Fruit fly (Drosophila melanogaster) ovary, adult (tissue): ENCODE measurements around the gene CG17168.

ENCODE experiments used
- CG17801 ChIP-seq: fragments of 200-800 bp; optimal IDR thresholded peaks from 2 replicates; lab custom pipeline; 2019; ENCODE audit warnings: missing biosample characterization, mild to moderate bottlenecking, missing genetic modification characterization, moderate library complexity; ENCODE audit not compliant: partially characterized antibody

Gene CG17168

dm6 chrX:23082407-23082905 lies at the start of gene CG17168, which contains the start of gene CG17163:
Gene CG17168 (plus strand): TSS chrX:23082738.
Gene CG17163 (minus strand): TSS chrX:23082709.
- no peak for TF ChIP-seq CG17801

dm6 chrX:23035766-23036165 lies 46.8 kb upstream of the CG17168 start, which contains the start of gene CG12061:
Gene CG12061 (plus strand): TSS chrX:23036066.
- TF ChIP-seq CG17801 = no peak

dm6 chrX:23067521-23068459 lies 14.7 kb upstream of the CG17168 start, which contains the start of gene CG17167:
Gene CG17167 (plus strand): TSS chrX:23068301.
- no peak for TF ChIP-seq CG17801

DNA sequence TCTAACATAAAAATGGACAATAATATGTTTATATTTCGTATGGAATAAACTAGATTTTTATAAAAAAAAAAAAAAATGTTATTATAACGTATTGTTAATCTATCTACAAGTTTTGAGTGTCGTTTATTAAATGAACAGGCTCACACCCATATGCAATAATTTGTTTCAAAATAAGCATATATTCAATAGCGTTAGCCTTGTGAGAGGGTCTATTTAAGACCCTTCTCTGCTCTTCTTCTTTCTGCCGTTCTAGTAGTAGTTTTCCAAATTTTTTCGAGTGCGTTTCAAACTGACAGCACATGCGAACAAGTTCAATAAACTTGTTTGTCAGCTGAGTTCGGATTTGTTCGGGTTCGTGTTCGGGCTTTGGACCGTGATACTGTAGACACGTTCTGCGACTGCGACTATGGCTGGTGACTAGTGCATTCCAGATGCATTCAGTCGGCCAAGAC lies 11.3 kb upstream of the CG17168 start:
- no peak for TF ChIP-seq CG17801

- TF ChIP-seq CG17801 = no peak
Measured at dm6 chrX:23073402-23073801, 9.1 kb upstream of the CG17168 start.

- TF ChIP-seq CG17801 = no peak
Measured at dm6 chrX:23084372-23084771, 1.8 kb downstream of the CG17168 start, which contains the start of gene CG17169. Gene CG17169 (plus strand): TSS chrX:23084672.

DNA sequence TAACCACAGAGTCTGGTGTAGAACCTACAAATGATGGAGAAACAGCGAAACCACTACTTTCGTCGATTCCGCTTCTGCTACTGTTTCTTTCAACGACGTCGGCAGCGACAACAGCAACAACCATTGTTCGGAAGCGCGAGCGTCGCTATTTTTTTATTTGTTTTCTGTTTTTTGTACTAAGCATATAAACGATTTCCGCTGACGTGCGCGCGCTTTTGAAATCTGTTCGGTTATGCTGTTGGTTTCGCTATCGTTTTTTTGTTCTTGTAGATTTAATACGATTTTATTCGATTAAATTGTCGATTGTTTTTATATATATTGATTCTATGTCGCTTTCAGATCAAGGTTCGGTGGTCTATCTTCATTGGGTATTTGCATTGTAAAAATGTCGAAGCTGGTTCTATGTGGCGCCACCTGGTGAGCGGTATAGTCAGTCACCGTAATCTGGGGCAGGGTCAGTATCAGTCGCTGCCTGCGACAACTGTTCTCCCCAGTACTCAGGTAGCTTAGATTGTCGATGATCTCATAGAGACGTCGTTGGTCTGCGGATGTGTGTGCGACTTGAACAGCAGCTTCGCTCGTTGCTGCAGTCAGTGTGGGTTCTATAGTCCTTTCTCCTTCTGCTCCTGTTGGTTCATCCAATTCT lies 6.7 kb downstream of the CG17168 start:
- TF ChIP-seq CG17801 = peak; percentile 42

DNA sequence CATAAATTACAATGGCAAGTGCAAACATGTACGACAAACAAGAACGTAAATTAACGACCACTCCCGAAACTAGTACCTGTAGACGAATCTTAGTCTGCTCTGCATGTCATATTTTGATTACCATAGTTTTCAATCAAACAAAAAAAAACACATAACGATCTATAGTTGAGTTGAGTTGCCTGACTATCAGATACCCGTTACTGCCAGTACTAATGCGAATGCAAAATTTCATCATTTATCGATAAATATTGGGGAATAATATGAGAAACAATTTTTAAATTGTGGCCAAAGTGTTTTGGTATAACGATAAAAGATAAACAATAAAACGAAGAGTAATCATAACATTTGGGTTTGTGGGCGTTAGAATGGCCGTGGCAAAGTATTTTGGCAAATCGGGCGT lies 7.9 kb downstream of the CG17168 start:
- no peak for TF ChIP-seq CG17801

DNA sequence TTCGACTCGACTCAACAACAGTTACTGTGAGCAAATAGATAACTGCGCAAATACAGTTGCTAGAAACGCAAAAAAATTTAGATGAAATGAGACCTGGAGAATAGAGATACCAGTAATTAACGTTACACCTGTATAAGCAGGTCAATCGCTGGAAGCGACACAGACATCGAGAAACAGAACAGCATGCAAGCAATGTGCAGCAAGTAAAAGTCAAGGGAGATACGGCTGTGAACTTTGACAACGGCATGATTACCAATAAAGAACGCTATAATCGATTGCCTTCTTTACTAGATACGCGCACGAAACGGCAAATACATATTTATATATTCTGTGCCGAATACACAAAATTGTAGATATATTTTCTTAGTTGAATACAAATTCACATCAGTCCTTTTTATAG lies 8.8 kb downstream of the CG17168 start:
- TF ChIP-seq CG17801 = no peak

DNA sequence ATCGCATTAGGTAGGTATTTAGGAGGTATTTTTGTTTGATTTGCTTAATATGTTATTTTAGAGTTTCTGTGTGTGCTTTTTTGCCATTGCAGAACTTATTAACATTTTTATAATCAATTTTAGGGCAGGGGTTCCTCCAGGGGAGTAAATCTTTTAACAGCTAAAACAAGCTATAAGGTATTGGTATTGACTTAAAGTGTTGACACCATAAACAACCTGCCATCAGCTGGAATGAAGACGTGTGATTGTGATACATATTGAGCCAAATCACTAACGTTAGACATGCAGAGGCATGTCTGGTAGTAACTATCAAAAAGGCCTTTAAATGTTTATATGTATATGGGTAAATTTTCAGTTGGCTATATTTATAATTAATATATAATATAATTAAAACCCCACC lies 9.3 kb downstream of the CG17168 start:
- TF ChIP-seq CG17801 = no peak

- no peak for TF ChIP-seq CG17801
Measured at dm6 chrX:23092531-23092930, 10.0 kb downstream of the CG17168 start, which contains the start of gene CG17159. Gene CG17159 (minus strand): TSS chrX:23092631.

DNA sequence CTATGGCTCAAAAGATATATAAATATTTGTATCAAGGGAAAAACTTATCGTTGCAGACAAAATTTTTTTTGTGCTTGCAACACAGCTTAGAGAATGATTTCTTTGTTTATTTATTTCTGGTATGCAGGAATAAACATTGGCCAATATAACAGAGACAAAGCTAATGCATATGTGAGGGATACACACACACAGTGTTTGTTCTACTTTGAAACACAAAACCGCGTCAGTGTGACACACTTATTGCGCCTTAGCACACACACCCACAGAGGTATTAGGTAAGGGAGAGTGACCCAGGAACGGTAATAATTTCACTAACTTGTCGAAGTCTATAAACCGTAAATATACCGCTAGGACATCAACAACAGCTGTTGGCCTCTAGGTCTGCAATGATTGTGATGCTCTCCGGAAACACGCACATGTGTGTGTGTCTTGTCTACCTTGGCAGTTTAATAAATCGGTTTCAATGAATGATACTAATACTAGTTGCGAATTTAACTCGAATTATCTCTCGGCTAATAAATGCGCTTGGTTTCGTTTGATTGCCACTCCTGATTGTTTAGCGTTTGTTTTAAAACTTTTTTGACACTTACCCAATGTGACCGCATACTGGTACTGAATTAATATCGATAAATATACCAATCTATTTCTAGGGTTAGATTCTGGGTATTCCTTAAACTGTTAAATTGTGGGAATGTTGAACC lies 13.7 kb downstream of the CG17168 start, which contains the start of gene CG17162:
CG17162 (minus strand) TSS at position 619 of the 701 bp plus-strand sequence.
- TF ChIP-seq CG17801 = no peak

DNA sequence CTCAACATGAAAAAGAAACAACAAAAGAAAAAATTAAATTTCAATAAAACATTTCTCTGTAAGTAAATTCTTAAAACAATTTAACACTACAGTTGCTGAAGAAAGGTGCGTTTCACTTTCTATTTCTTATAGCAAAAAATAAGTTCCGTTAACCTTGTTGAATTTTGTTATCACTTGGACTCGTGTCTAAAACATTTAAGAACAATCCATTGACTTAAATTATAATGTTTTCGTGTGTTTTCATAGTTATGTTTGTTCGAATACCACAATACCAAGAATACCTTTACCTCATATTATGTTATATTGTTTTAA lies 14.2 kb downstream of the CG17168 start:
- TF ChIP-seq CG17801 = no peak

DNA sequence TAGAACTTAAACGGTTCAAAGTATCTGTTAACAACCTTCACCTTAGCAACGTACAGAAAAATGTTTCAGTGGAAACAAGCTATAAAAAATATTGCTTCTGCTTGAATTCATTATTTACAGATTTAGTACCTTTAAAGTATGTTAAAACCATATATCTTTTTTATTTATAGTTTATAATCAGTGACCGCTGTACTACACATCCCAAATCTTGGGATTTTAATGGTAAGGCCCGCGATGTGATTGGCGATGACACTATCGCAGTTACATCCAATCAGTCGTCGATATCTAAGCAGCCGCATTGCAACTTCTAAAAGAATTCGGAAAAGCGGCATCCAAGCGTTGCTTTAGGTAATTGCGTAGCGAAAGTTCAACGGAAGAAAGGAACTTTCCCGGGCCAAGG lies 14.7 kb downstream of the CG17168 start:
- TF ChIP-seq CG17801 = no peak

DNA sequence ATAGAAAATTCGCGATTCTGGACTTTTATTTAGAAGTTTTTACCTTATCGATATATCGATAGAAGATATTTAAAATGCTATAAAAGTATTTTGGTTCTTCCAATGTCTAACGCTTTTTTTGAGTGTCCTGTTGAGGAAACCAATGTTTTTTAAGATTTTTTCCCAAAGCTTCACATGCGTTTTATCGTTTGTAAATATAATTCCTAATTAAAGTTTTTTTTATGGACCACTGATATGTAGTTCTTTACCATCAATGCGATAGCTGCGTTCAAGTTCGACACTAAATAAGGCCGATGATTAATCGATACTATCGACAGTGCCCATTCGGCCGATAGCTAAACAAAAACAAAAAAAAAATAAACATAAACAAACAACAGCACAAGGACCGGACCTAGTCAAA lies 23.2 kb downstream of the CG17168 start, which contains the start of gene ATbp:
ATbp (plus strand) TSS at position 312 of the 400 bp plus-strand sequence.
- TF ChIP-seq CG17801 = no peak
